Worm (Caenorhabditis elegans) whole organism, young adult: ENCODE data around the gene T03E6.8.

Experiments used
- B0336.3 ChIP-seq: fragments of 200-800 bp; sonication (Bioruptor generic); IDR thresholded peaks from 2 replicates; pipeline ENCODE4 v1.3.6; 2022; ENCODE audit warnings: missing genetic modification characterization, missing compliant biosample characterization
- F23B12.7 ChIP-seq: sonication (generic microtip); optimal IDR thresholded peaks from 2 replicates; lab custom pipeline; 2017; ENCODE audit warnings: missing genetic modification characterization, mild to moderate bottlenecking, missing compliant biosample characterization, antibody characterized with exemption, moderate library complexity; ENCODE audit not compliant: insufficient read depth
- F33H1.4 ChIP-seq: fragments of 200-800 bp; sonication (Bioruptor generic); IDR thresholded peaks from 2 replicates; pipeline ENCODE4 v1.3.6; 2022; ENCODE audit warnings: missing genetic modification reagents, missing genetic modification characterization, missing compliant biosample characterization
- F52B5.7 ChIP-seq: sonication (generic microtip); optimal IDR thresholded peaks from 2 replicates; lab custom pipeline; 2016; ENCODE audit warnings: mild to moderate bottlenecking, missing genetic modification characterization, missing compliant biosample characterization
- F55B11.4 ChIP-seq: sonication (generic microtip); optimal IDR thresholded peaks from 2 replicates; lab custom pipeline; 2016; ENCODE audit warnings: missing compliant biosample characterization, missing genetic modification characterization, borderline replicate concordance; ENCODE audit not compliant: insufficient read depth
- K11D2.4 ChIP-seq: fragments of 200-800 bp; sonication (Bioruptor generic); IDR thresholded peaks from 2 replicates; pipeline ENCODE4 v1.3.6; 2022; ENCODE audit warnings: missing genetic modification reagents, missing genetic modification characterization, missing compliant biosample characterization
- Y53G8AR.9 ChIP-seq: fragments of 200-800 bp; sonication (Bioruptor generic); conservative IDR thresholded peaks from 2 replicates; pipeline ENCODE4 v1.3.6; 2022; ENCODE audit warnings: missing genetic modification reagents, missing genetic modification characterization, missing compliant biosample characterization
- Y56A3A.18 ChIP-seq: fragments of 200-800 bp; sonication (Bioruptor generic); IDR thresholded peaks from 2 replicates; pipeline ENCODE4 v1.3.6; 2022; ENCODE audit warnings: missing genetic modification reagents, missing genetic modification characterization, missing compliant biosample characterization
- Y67H2A.10 ChIP-seq: fragments of 200-800 bp; sonication (Bioruptor generic); conservative IDR thresholded peaks from 2 replicates; pipeline ENCODE4 v1.3.6; 2022; ENCODE audit warnings: missing genetic modification reagents, missing genetic modification characterization, missing compliant biosample characterization
- Y95B8A.8 ChIP-seq: fragments of 200-800 bp; sonication (Bioruptor generic); IDR thresholded peaks from 2 replicates; pipeline ENCODE4 v1.3.6; 2022; ENCODE audit warnings: missing genetic modification reagents, missing genetic modification characterization, missing compliant biosample characterization
- ZK185.1 ChIP-seq: sonication (generic microtip); optimal IDR thresholded peaks from 2 replicates; lab custom pipeline; 2016; ENCODE audit warnings: mild to moderate bottlenecking, missing genetic modification characterization, missing compliant biosample characterization; ENCODE audit not compliant: poor library complexity, severe bottlenecking
- akir-1 ChIP-seq: fragments of 200-800 bp; sonication (Bioruptor generic); optimal IDR thresholded peaks from 2 replicates; lab custom pipeline; 2018; ENCODE audit warnings: mild to moderate bottlenecking, missing genetic modification characterization, moderate library complexity, missing compliant biosample characterization
- attf-3 ChIP-seq: fragments of 200-800 bp; sonication (Bioruptor generic); conservative IDR thresholded peaks from 2 replicates; pipeline ENCODE4 v1.3.6; 2022; ENCODE audit warnings: missing genetic modification reagents, missing genetic modification characterization, missing compliant biosample characterization
- attf-6 ChIP-seq: fragments of 200-800 bp; sonication (Bioruptor generic); IDR thresholded peaks from 2 replicates; pipeline ENCODE4 v1.3.6; 2022; ENCODE audit warnings: missing genetic modification reagents, missing genetic modification characterization, missing compliant biosample characterization
- cebp-1 ChIP-seq, 2 experiments: fragments of 200-800 bp in 1 of 2; sonication (Bioruptor generic) in 1 of 2; sonication (generic microtip) in 1 of 2; IDR thresholded peaks in 1 of 2; optimal IDR thresholded peaks in 1 of 2; 2 replicates each; pipeline versions ENCODE4 v1.3.6 to Lab custom; 2017 to 2022; ENCODE audit warnings: missing compliant biosample characterization in 2 of 2, missing genetic modification characterization in 2 of 2, mild to moderate bottlenecking in 1 of 2, missing genetic modification reagents in 1 of 2, moderate library complexity in 1 of 2
- cebp-2 ChIP-seq: fragments of 200-800 bp; sonication (Bioruptor generic); IDR thresholded peaks from 2 replicates; pipeline ENCODE4 v1.3.6; 2022; ENCODE audit warnings: missing genetic modification characterization, missing compliant biosample characterization
- ceh-58 ChIP-seq: fragments of 200-800 bp; sonication (Bioruptor generic); IDR thresholded peaks from 2 replicates; pipeline ENCODE4 v1.3.6; 2022; ENCODE audit warnings: missing genetic modification characterization, missing compliant biosample characterization
- ceh-79 ChIP-seq: sonication (generic microtip); optimal IDR thresholded peaks from 2 replicates; lab custom pipeline; 2017; ENCODE audit warnings: mild to moderate bottlenecking, missing genetic modification characterization, missing compliant biosample characterization
- chd-7 ChIP-seq: sonication (generic microtip); optimal IDR thresholded peaks from 2 replicates; lab custom pipeline; 2016; ENCODE audit warnings: mild to moderate bottlenecking, missing genetic modification characterization, moderate library complexity, missing compliant biosample characterization
- dpff-1 ChIP-seq: sonication (generic microtip); optimal IDR thresholded peaks from 2 replicates; lab custom pipeline; 2017; ENCODE audit warnings: mild to moderate bottlenecking, missing genetic modification characterization, missing compliant biosample characterization
- ekl-4 ChIP-seq: fragments of 200-800 bp; sonication (Bioruptor generic); IDR thresholded peaks from 2 replicates; pipeline ENCODE4 v1.3.6; 2022; ENCODE audit warnings: missing genetic modification reagents, missing genetic modification characterization, missing compliant biosample characterization
- gei-17 ChIP-seq: fragments of 200-800 bp; sonication (Bioruptor generic); optimal IDR thresholded peaks from 2 replicates; lab custom pipeline; 2018; ENCODE audit warnings: mild to moderate bottlenecking, missing genetic modification characterization, missing compliant biosample characterization
- hlh-12 ChIP-seq: sonication (generic microtip); optimal IDR thresholded peaks from 2 replicates; lab custom pipeline; 2016; ENCODE audit warnings: missing genetic modification characterization, missing compliant biosample characterization
- hmg-1.2 ChIP-seq: fragments of 200-800 bp; sonication (Bioruptor generic); IDR thresholded peaks from 2 replicates; pipeline ENCODE4 v1.3.6; 2022; ENCODE audit warnings: missing genetic modification reagents, missing genetic modification characterization, missing compliant biosample characterization
- hmg-20 ChIP-seq: fragments of 200-800 bp; sonication (Bioruptor generic); IDR thresholded peaks from 2 replicates; pipeline ENCODE4 v1.3.6; 2022; ENCODE audit warnings: missing genetic modification reagents, missing genetic modification characterization, missing compliant biosample characterization
- hsf-1 ChIP-seq: fragments of 200-800 bp; sonication (Bioruptor generic); IDR thresholded peaks from 2 replicates; pipeline ENCODE4 v1.3.6; 2022; ENCODE audit warnings: missing genetic modification reagents, missing genetic modification characterization, missing compliant biosample characterization
- lag-1 ChIP-seq: fragments of 200-800 bp; sonication (Bioruptor generic); IDR thresholded peaks from 2 replicates; pipeline ENCODE4 v1.3.6; 2022; ENCODE audit warnings: missing genetic modification reagents, missing genetic modification characterization, missing compliant biosample characterization
- lin-35 ChIP-seq, 3 experiments: fragments of 150-350 bp in 2 of 3; sonication (generic microtip) in 1 of 3; optimal IDR thresholded peaks; 2 replicates each; lab custom pipeline; 2014 to 2018; ENCODE audit warnings: missing biosample characterization in 3 of 3, missing genetic modification characterization in 3 of 3, missing genetic modification reagents in 3 of 3
- madf-3 ChIP-seq: fragments of 200-800 bp; sonication (Bioruptor generic); IDR thresholded peaks from 2 replicates; pipeline ENCODE4 v1.3.6; 2022; ENCODE audit warnings: missing genetic modification reagents, missing genetic modification characterization, missing compliant biosample characterization
- madf-6 ChIP-seq: fragments of 200-800 bp; sonication (Bioruptor generic); IDR thresholded peaks from 2 replicates; pipeline ENCODE4 v1.3.6; 2022; ENCODE audit warnings: missing genetic modification reagents, missing genetic modification characterization, missing compliant biosample characterization
- mcd-1 ChIP-seq: fragments of 200-800 bp; sonication (Bioruptor generic); IDR thresholded peaks from 2 replicates; pipeline ENCODE4 v1.3.6; 2022; ENCODE audit warnings: missing genetic modification reagents, missing genetic modification characterization, missing compliant biosample characterization
- nhr-80 ChIP-seq: sonication (generic microtip); optimal IDR thresholded peaks from 2 replicates; lab custom pipeline; 2016; ENCODE audit warnings: missing genetic modification characterization, missing compliant biosample characterization
- pbrm-1 ChIP-seq: fragments of 200-800 bp; sonication (Bioruptor generic); IDR thresholded peaks from 2 replicates; pipeline ENCODE4 v1.3.6; 2022; ENCODE audit warnings: missing genetic modification reagents, missing genetic modification characterization, missing compliant biosample characterization
- pha-4 ChIP-seq: fragments of 150-350 bp; sonication (generic microtip); optimal IDR thresholded peaks from 2 replicates; lab custom pipeline; 2014; ENCODE audit warnings: missing biosample characterization, missing genetic modification reagents, missing genetic modification characterization
- repo-1 ChIP-seq: sonication (generic microtip); optimal IDR thresholded peaks from 2 replicates; lab custom pipeline; 2017; ENCODE audit warnings: mild to moderate bottlenecking, missing genetic modification characterization, missing compliant biosample characterization
- snpc-1.1 ChIP-seq: sonication (generic microtip); optimal IDR thresholded peaks from 2 replicates; lab custom pipeline; 2017; ENCODE audit warnings: missing genetic modification characterization, mild to moderate bottlenecking, missing compliant biosample characterization, antibody characterized with exemption, moderate library complexity, missing genotype, missing genetic modification reagents; ENCODE audit not compliant: insufficient read depth
- tbx-9 ChIP-seq: sonication (generic microtip); optimal IDR thresholded peaks from 2 replicates; lab custom pipeline; 2016; ENCODE audit warnings: borderline replicate concordance, missing genetic modification characterization, inconsistent platforms, missing compliant biosample characterization
- tlf-1 ChIP-seq: fragments of 200-800 bp; sonication (Bioruptor generic); optimal IDR thresholded peaks from 2 replicates; lab custom pipeline; 2018; ENCODE audit warnings: mild to moderate bottlenecking, missing genetic modification characterization, missing compliant biosample characterization
- unc-130 ChIP-seq: sonication (generic microtip); optimal IDR thresholded peaks from 2 replicates; lab custom pipeline; 2016; ENCODE audit warnings: missing genetic modification reagents, missing genetic modification characterization, missing compliant biosample characterization
- unc-62 ChIP-seq: fragments of 150-350 bp; optimal IDR thresholded peaks from 2 replicates; lab custom pipeline; 2014; ENCODE audit warnings: missing biosample characterization, missing genetic modification reagents, missing genetic modification characterization
- zfh-2 ChIP-seq: fragments of 200-800 bp; sonication (Bioruptor generic); conservative IDR thresholded peaks from 2 replicates; pipeline ENCODE4 v1.3.6; 2022; ENCODE audit warnings: missing genetic modification reagents, missing genetic modification characterization, missing compliant biosample characterization
- ztf-3 ChIP-seq: fragments of 200-800 bp; sonication (Bioruptor generic); optimal IDR thresholded peaks from 2 replicates; lab custom pipeline; 2018; ENCODE audit warnings: mild to moderate bottlenecking, missing genetic modification characterization, missing compliant biosample characterization

Gene T03E6.8

DNA sequence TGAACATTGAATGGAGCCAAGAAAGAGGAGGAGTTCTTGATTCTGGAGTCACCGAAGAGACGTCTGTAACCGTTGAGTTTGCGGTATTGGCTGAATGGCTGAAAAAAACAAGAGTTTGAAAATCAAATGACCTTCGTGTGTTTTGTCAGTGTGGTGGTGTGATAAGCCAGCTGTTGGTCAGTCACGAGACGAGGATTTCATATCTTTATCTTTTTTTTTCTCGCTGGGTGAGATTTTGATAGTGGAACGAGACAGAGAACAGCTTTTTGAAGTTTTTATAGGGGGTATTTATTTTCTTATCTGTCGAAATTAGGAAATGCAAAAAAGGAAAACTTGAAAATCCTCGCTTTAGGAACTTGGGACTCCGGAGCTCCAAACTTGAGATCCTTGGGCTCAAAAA is 8.5 kb downstream of the T03E6.8 start:
- no peak for TF ChIP-seq ztf-3 (GFP tag; lab: Kevin White, UChicago)
- TF ChIP-seq F23B12.7: no peak
- TF ChIP-seq pbrm-1 (GFP tag; lab: Robert Waterston, UW): peak; percentile 25; the same call in 1 of the 2 replicates
- no peak for TF ChIP-seq mcd-1
- no peak for TF ChIP-seq chd-7 (tag; lab: Kevin White, UChicago)
- TF ChIP-seq nhr-80 (tag; lab: Kevin White, UChicago): peak; percentile 20
- TF ChIP-seq K11D2.4 (GFP tag; lab: Robert Waterston, UW): 0 out of 2 replicates have a peak, but pooled peaks have one; percentile 8
- TF ChIP-seq ceh-79: no peak

DNA sequence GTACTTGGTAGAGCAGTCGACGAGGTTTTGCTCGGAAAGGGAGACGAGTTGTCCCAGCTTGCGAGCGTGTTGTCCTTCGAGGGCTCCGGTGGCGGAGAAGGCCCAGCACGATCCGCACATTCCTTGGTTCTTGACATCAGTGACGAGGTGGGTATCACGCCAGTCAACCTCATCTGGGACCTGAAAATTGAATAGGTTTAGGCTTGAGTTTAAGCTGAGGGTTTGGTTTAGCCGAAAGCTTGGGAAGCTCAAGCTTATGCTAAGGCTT is 9.3 kb downstream of the T03E6.8 start:
- TF ChIP-seq mcd-1 (peak; percentile 26; the same call in 1 of the 2 replicates), Y95B8A.8 (peak; percentile 44), F33H1.4 (GFP tag; lab: Robert Waterston, UW) (no peak), repo-1 (peak; percentile 38), attf-6 (GFP tag; lab: Robert Waterston, UW) (peak; percentile 27; the same call in 1 of the 2 replicates), Y53G8AR.9 (0 out of 2 replicates have a peak, but pooled peaks have one; percentile 45), cebp-2 (GFP tag; lab: Robert Waterston, UW) (peak; percentile 31; the same call in 1 of the 2 replicates), zfh-2 (GFP tag; lab: Robert Waterston, UW) (peak; percentile 85), chd-7 (tag; lab: Kevin White, UChicago) (no peak), lag-1 (GFP tag; lab: Robert Waterston, UW) (no peak), Y67H2A.10 (GFP tag; lab: Robert Waterston, UW) (no peak), ekl-4 (0 out of 2 replicates have a peak, but pooled peaks have one; percentile 22), tlf-1 (GFP tag; lab: Kevin White, UChicago) (no peak), B0336.3 (GFP tag; lab: Robert Waterston, UW) (0 out of 2 replicates have a peak, but pooled peaks have one; percentile 7)
- TF ChIP-seq, all 124 proteins: peak for 9

DNA sequence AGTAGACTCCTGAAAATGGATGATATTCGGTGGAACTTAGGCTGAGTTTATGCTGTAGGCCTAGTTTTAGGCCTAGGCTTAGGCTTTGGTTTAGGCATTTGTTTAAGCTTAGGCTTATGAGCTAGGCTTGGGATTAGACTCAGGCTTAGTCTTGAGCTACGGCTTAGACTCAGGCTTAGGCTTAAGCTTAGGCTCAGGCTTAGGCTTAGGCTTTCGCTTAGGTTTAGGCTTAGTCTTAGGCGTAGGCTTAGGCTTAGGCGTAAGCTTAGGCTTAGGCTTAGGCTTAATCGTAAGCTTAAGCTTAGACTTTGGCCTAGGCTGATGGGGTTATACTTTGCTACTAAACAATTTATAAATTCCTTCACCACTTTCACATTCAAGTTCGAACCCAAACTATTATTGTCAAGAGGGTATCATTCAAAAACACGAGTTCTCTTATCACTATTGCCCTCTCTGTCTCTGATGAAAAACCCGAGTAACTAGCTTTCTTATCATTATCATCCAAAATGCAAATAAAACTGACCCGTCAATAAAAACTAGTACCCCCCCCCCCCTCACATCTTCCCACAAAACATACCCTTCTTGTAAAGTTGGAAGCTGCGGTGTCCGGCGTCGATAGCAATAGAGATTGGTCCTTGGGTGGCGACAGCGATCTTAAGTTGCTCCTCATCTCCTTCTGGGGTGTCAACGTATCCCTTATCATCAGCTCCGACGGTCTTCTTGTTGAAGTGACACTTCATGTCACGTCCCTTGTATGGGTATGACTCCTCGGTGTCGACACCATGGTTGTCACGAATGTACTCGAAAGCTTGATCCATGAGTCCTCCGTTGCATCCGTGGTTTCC is 9.8 kb downstream of the T03E6.8 start:
- TF ChIP-seq F55B11.4: no peak
- peak; percentile 40 for TF ChIP-seq Y56A3A.18
- no peak for TF ChIP-seq madf-3 (GFP tag; lab: Robert Waterston, UW)
- no peak for TF ChIP-seq akir-1
- TF ChIP-seq hsf-1 (GFP tag; lab: Robert Waterston, UW): peak; percentile 8; the same call in 1 of the 2 replicates
- no peak for TF ChIP-seq cebp-1 (GFP tag; IDR thresholded peaks at IDR 0.05; lab: Robert Waterston, UW)
- peak; percentile 13 for TF ChIP-seq cebp-1 (tag; optimal IDR thresholded peaks at IDR 0.05; lab: Kevin White, UChicago)
- TF ChIP-seq tbx-9 (tag; lab: Kevin White, UChicago): no peak
- TF ChIP-seq dpff-1 (tag; lab: Kevin White, UChicago): peak; percentile 5
- peak; percentile 14 for TF ChIP-seq ztf-3 (GFP tag; lab: Kevin White, UChicago)
- peak; percentile 20; the same call in 1 of the 2 replicates for TF ChIP-seq madf-6 (GFP tag; lab: Robert Waterston, UW)
- peak; percentile 0 for TF ChIP-seq nhr-80 (tag; lab: Kevin White, UChicago)
- no peak for TF ChIP-seq unc-130 (GFP tag; lab: Kevin White, UChicago)
- TF ChIP-seq attf-3 (GFP tag; lab: Robert Waterston, UW): no peak
- peak; percentile 40 for TF ChIP-seq F52B5.7 (tag; lab: Kevin White, UChicago)
- TF ChIP-seq hmg-1.2 (GFP tag; lab: Robert Waterston, UW): 0 out of 2 replicates have a peak, but pooled peaks have one; percentile 8
- peak; percentile 10 for TF ChIP-seq gei-17 (GFP tag; lab: Kevin White, UChicago)
- TF ChIP-seq pha-4: peak; percentile 53
- TF ChIP-seq hmg-20 (GFP tag; lab: Robert Waterston, UW): 0 out of 2 replicates have a peak, but pooled peaks have one; percentile 12
- TF ChIP-seq Y53G8AR.9: 0 out of 2 replicates have a peak, but pooled peaks have one; percentile 58
- no peak for TF ChIP-seq snpc-1.1 (tag; lab: Kevin White, UChicago)
- TF ChIP-seq lin-35 (GFP tag; optimal IDR thresholded peaks at IDR 0.05; lab: Kevin White, UChicago): no peak
- TF ChIP-seq ZK185.1 (tag; lab: Kevin White, UChicago): peak; percentile 34
- TF ChIP-seq unc-62 (GFP tag; lab: Kevin White, UChicago): peak; percentile 71
- peak; percentile 1; the same call in 1 of the 2 replicates for TF ChIP-seq ceh-58
- TF ChIP-seq hlh-12 (tag; lab: Kevin White, UChicago): peak; percentile 13
- 0 out of 2 replicates have a peak, but pooled peaks have one; percentile 8 for TF ChIP-seq pbrm-1 (GFP tag; lab: Robert Waterston, UW)
